Worm (Caenorhabditis elegans): Measurements from ENCODE around the gene R03H10.4.
"Not testable (repeated sequence)": the region's sequence is repeated elsewhere in the genome, so short reads cannot be mapped to it uniquely, and the experiment has no call there.

DNA sequence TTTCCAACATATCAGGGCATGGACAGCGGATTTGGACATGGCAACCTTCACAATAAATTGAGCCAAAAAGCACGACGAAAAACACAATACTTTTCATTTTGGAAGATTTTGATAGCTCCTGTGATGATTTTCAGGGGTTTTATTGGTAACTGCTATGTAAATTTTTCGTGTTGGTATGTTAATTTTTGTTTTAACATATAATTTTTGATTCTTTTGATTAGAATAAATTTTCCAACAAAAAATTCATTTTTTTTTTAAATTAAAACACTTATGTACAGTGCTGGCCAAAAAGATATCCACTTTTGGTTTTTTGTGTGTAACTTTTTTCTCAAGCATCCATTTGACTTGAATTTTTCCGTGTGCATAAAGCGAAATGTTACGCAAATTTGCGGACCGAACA lies at the start of gene R03H10.4:
- not testable (repeated sequence) for TF ChIP-seq ets-7 (tag; optimal IDR thresholded peaks at IDR 0.05); hmg-4 (GFP tag; optimal IDR thresholded peaks at IDR 0.05); ama-1 (optimal IDR thresholded peaks at IDR 0.05); hmbx-1 (tag; optimal IDR thresholded peaks at IDR 0.05); hnd-1 (tag; optimal IDR thresholded peaks at IDR 0.05); tra-4 (tag; optimal IDR thresholded peaks at IDR 0.05); flt-1 (GFP tag; IDR thresholded peaks at IDR 0.05); aly-1 (tag; optimal IDR thresholded peaks at IDR 0.05); ceh-36 (tag; optimal IDR thresholded peaks at IDR 0.05); tbx-11 (GFP tag; IDR thresholded peaks at IDR 0.05); F13C5.2 (tag; optimal IDR thresholded peaks at IDR 0.05)
